Worm (Caenorhabditis elegans): Measurements from ENCODE around the gene ZK637.14.
A peak's percentile ranks its signal among the peaks of the same experiment; 100 is the strongest.

Gene ZK637.14

ce11 chrIII:8882333-8882732, 6.6 kb downstream of the ZK637.14 start:
- TF ChIP-seq ceh-16 (tag; optimal IDR thresholded peaks at IDR 0.05) (no peak), zag-1 (tag; optimal IDR thresholded peaks at IDR 0.05) (no peak), nhr-21 (tag; optimal IDR thresholded peaks at IDR 0.05) (no peak), nhr-11 (tag; optimal IDR thresholded peaks at IDR 0.05) (no peak), elt-3 (tag; optimal IDR thresholded peaks at IDR 0.05) (no peak), ZK546.5 (tag; optimal IDR thresholded peaks at IDR 0.05) (no peak), aly-2 (tag; optimal IDR thresholded peaks at IDR 0.05) (no peak), C34F6.9 (tag; optimal IDR thresholded peaks at IDR 0.05) (no peak), elt-1 (tag; optimal IDR thresholded peaks at IDR 0.05) (no peak), unc-62 (GFP tag; optimal IDR thresholded peaks at IDR 0.05) (no peak), peb-1 (tag; optimal IDR thresholded peaks at IDR 0.05) (no peak), sma-3 (GFP tag; optimal IDR thresholded peaks at IDR 0.05) (no peak), R02D3.7 (tag; optimal IDR thresholded peaks at IDR 0.05) (no peak), egl-27 (tag; optimal IDR thresholded peaks at IDR 0.05) (no peak), lsy-2 (tag; optimal IDR thresholded peaks at IDR 0.05) (no peak), nhr-25 (tag; optimal IDR thresholded peaks at IDR 0.05) (no peak), crh-2 (tag; optimal IDR thresholded peaks at IDR 0.05) (no peak), sem-4 (tag; optimal IDR thresholded peaks at IDR 0.05) (no peak)

- no peak for TF ChIP-seq egl-27 (tag; optimal IDR thresholded peaks at IDR 0.05)
- no peak for TF ChIP-seq snpc-4 (tag; optimal IDR thresholded peaks at IDR 0.05)
- no peak for TF ChIP-seq peb-1 (tag; optimal IDR thresholded peaks at IDR 0.05)
- TF ChIP-seq elt-3 (tag; optimal IDR thresholded peaks at IDR 0.05) = no peak
- no peak for TF ChIP-seq lsy-2 (tag; optimal IDR thresholded peaks at IDR 0.05)
- TF ChIP-seq unc-39 (tag; optimal IDR thresholded peaks at IDR 0.05) = no peak
- no peak for TF ChIP-seq sem-4 (tag; optimal IDR thresholded peaks at IDR 0.05)
- TF ChIP-seq sma-9 (GFP tag; optimal IDR thresholded peaks at IDR 0.05) = peak; percentile 5
- no peak for TF ChIP-seq sma-9 (tag; optimal IDR thresholded peaks at IDR 0.05)
- TF ChIP-seq crh-2 (tag; optimal IDR thresholded peaks at IDR 0.05) = no peak
- TF ChIP-seq zag-1 (tag; optimal IDR thresholded peaks at IDR 0.05) = no peak
- no peak for TF ChIP-seq lin-13 (GFP tag; optimal IDR thresholded peaks at IDR 0.05)
- no peak for TF ChIP-seq gmeb-1 (tag; optimal IDR thresholded peaks at IDR 0.05)
- no peak for TF ChIP-seq ceh-82 (tag; optimal IDR thresholded peaks at IDR 0.05)
- no peak for TF ChIP-seq ztf-4 (tag; optimal IDR thresholded peaks at IDR 0.05)
- peak; percentile 84 for TF ChIP-seq fos-1 (tag; optimal IDR thresholded peaks at IDR 0.05)
- TF ChIP-seq nhr-23 (tag; optimal IDR thresholded peaks at IDR 0.05) = no peak
- TF ChIP-seq ztf-1 (GFP tag; conservative IDR thresholded peaks at IDR 0.05) = no peak
- no peak for TF ChIP-seq skn-1 (tag; optimal IDR thresholded peaks at IDR 0.05)
- TF ChIP-seq lin-11 (tag; optimal IDR thresholded peaks at IDR 0.05) = no peak
- TF ChIP-seq nhr-6 (tag; optimal IDR thresholded peaks at IDR 0.05) = no peak
- TF ChIP-seq blmp-1 (tag; optimal IDR thresholded peaks at IDR 0.05; ENCODE audit: insufficient read depth) = no peak
- TF ChIP-seq ceh-16 (tag; optimal IDR thresholded peaks at IDR 0.05) = no peak
- no peak for TF ChIP-seq C34F6.9 (tag; optimal IDR thresholded peaks at IDR 0.05)
- TF ChIP-seq unc-55 (GFP tag; optimal IDR thresholded peaks at IDR 0.05) = peak; percentile 72
Observed at ce11 chrIII:8878960-8879359, 10.0 kb downstream of the ZK637.14 start.

ce11 chrIII:8877002-8877401, 12.0 kb downstream of the ZK637.14 start, which contains the start of gene K01F9.2:
K01F9.2 (minus strand) TSS chrIII:8877128.
- no peak for TF ChIP-seq C34F6.9 (tag; optimal IDR thresholded peaks at IDR 0.05)
- no peak for TF ChIP-seq nhr-21 (tag; optimal IDR thresholded peaks at IDR 0.05)
- TF ChIP-seq nhr-23 (tag; optimal IDR thresholded peaks at IDR 0.05) = no peak
- peak in 1 of 2 experiments; percentile 22 for TF ChIP-seq lsy-2 (tag; optimal IDR thresholded peaks at IDR 0.05)

- TF ChIP-seq aly-2 (tag; optimal IDR thresholded peaks at IDR 0.05) = no peak
- peak; percentile 92 for TF ChIP-seq ama-1 (optimal IDR thresholded peaks at IDR 0.05)
- no peak for TF ChIP-seq elt-1 (tag; optimal IDR thresholded peaks at IDR 0.05)
- TF ChIP-seq nhr-10 (tag; optimal IDR thresholded peaks at IDR 0.05) = no peak
- no peak for TF ChIP-seq elt-3 (tag; optimal IDR thresholded peaks at IDR 0.05)
- TF ChIP-seq dmd-4 (tag; optimal IDR thresholded peaks at IDR 0.05) = no peak
- peak; percentile 4 to 72 for TF ChIP-seq mdl-1 (tag; optimal IDR thresholded peaks at IDR 0.05)
- TF ChIP-seq unc-39 (tag; optimal IDR thresholded peaks at IDR 0.05) = no peak
- TF ChIP-seq F13H6.1 (tag; optimal IDR thresholded peaks at IDR 0.05) = peak; percentile 94
- TF ChIP-seq skn-1 (tag; optimal IDR thresholded peaks at IDR 0.05) = no peak
- no peak for TF ChIP-seq mbf-1 (tag; optimal IDR thresholded peaks at IDR 0.05)
- peak; percentile 41 for TF ChIP-seq egl-27 (tag; optimal IDR thresholded peaks at IDR 0.05)
- no peak for TF ChIP-seq nhr-77 (tag; optimal IDR thresholded peaks at IDR 0.05)
- TF ChIP-seq ceh-82 (tag; optimal IDR thresholded peaks at IDR 0.05) = no peak
- no peak for TF ChIP-seq nhr-11 (tag; optimal IDR thresholded peaks at IDR 0.05)
- TF ChIP-seq gmeb-1 (tag; optimal IDR thresholded peaks at IDR 0.05) = no peak
- peak; percentile 95 for TF ChIP-seq lin-39 (tag; optimal IDR thresholded peaks at IDR 0.05)
- TF ChIP-seq mab-5 (tag; optimal IDR thresholded peaks at IDR 0.05) = peak; percentile 92
- TF ChIP-seq nhr-21 (tag; optimal IDR thresholded peaks at IDR 0.05) = peak; percentile 20
- TF ChIP-seq ztf-11 (tag; optimal IDR thresholded peaks at IDR 0.05) = no peak
- peak; percentile 59 for TF ChIP-seq ztf-4 (tag; optimal IDR thresholded peaks at IDR 0.05)
- TF ChIP-seq lin-11 (tag; optimal IDR thresholded peaks at IDR 0.05) = peak; percentile 68
- TF ChIP-seq blmp-1 (tag; optimal IDR thresholded peaks at IDR 0.05; ENCODE audit: insufficient read depth) = peak; percentile 11
- TF ChIP-seq unc-62 (GFP tag; optimal IDR thresholded peaks at IDR 0.05) = no peak
- no peak for TF ChIP-seq nhr-12 (tag; optimal IDR thresholded peaks at IDR 0.05)
- TF ChIP-seq alr-1 (tag; optimal IDR thresholded peaks at IDR 0.05) = no peak
Observed at ce11 chrIII:8873990-8874668, 14.8 kb downstream of the ZK637.14 start.

All from whole organism, L2 larva.